Worm (Caenorhabditis elegans) whole organism, dauer: Measurements from ENCODE around the gene nhr-136.

Experiments used
- unc-62 ChIP-seq: sonication (generic microtip); optimal IDR thresholded peaks from 2 replicates; lab custom pipeline; 2017; ENCODE audit warnings: missing biosample characterization, missing genetic modification reagents, missing genetic modification characterization

Gene nhr-136

ce11 chrV:12106841-12107240 lies at the start of gene nhr-136:
TSS of gene nhr-136 (plus strand) at chrV:12107141.
- TF ChIP-seq unc-62 (GFP tag; lab: Kevin White, UChicago) = no peak

ce11 chrV:12059719-12060118 lies 47.2 kb upstream of the nhr-136 start, which contains the start of gene R07B7.2:
TSS of gene R07B7.2 (minus strand) at chrV:12059753.
- TF ChIP-seq unc-62 (GFP tag; lab: Kevin White, UChicago) = no peak

DNA sequence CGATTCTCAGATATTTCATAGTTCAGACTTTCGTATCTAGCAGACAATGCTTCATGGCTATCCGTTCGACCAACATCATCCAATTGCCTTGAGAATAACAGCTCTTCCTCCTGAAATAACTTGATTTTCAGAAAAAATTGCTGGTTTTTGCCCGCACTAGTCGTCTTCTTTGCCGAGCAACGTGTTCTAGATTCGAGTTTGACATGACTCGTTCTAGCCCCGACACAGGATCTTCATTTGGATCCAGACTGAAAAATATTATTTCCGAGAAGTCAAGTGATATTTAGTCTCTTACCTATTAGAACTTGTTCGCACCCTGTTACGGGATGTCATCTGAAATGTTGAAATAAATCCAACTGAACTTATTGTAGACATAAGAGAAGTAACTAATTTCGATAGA lies 43.9 kb upstream of the nhr-136 start, which contains the start of gene clh-6:
clh-6 (minus strand) TSS at position 333 of the 400 bp plus-strand sequence.
- no peak for TF ChIP-seq unc-62 (GFP tag; lab: Kevin White, UChicago)

DNA sequence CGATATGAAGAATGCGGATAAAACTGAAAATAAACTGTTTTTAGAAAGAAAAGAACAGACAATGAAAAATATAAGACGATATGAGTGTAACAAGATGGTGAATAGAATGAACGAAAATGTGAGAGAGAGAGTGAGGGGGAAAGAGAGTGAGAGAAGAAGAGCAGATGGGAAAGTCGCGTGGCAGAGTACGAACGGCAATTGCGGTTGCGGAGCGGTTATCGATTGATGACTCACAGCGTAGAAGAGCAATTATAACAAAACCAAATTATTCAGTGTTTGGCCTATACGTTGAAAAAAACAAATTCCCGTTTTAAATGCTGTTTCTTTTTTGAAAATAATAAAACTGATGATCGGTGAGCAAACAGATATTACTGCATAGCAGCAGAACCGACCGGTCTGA lies 41.6 kb upstream of the nhr-136 start, which contains the start of gene pqn-53:
pqn-53 (minus strand) TSS at position 23 of the 400 bp plus-strand sequence.
- TF ChIP-seq unc-62 (GFP tag; lab: Kevin White, UChicago) = no peak

DNA sequence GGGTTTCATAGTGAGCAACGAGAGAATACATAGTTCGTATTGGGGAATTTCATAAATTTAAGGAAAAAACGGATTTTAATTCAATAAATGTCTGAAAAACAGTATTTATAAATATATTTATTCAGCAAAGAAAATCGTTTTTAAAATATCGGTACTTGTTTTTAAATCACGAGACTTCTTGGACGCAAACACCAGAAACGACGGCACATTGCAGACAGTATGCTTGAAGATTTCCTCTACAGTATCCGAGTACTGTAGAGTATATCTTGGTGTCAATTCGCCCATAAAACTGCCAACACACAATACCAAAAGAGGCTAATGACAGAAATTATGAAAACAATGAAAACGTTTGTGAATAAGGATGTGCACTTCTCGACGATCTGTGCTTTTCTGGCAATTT lies 41.1 kb upstream of the nhr-136 start:
- no peak for TF ChIP-seq unc-62 (GFP tag; lab: Kevin White, UChicago)

ce11 chrV:12068437-12068836 lies 38.5 kb upstream of the nhr-136 start, which contains the start of gene kmo-2:
TSS of gene kmo-2 (minus strand) at chrV:12068537.
- no peak for TF ChIP-seq unc-62 (GFP tag; lab: Kevin White, UChicago)

DNA sequence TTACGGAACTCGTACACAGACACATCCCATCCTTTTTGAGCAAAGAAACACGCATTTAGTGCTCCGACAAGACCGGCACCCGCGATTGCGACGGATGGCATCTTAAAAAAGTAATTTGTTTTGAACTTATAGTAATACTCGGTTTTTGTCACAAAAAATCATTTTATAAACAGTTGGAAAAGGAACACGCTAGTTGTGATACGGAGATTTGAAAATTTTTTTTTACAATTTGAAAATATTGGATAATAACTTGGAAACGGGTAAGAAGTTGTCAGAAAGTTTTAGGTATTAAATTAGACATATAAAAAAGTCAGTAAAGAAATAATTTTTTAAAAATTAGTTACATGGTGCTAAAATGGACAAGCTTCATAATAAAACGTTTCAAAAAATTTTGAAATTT lies 36.5 kb upstream of the nhr-136 start, which contains the start of gene kmo-1:
kmo-1 (minus strand) TSS at position 101 of the 400 bp plus-strand sequence.
- TF ChIP-seq unc-62 (GFP tag; lab: Kevin White, UChicago) = no peak

ce11 chrV:12071483-12071882 lies 35.5 kb upstream of the nhr-136 start:
- TF ChIP-seq unc-62 (GFP tag; lab: Kevin White, UChicago) = no peak

DNA sequence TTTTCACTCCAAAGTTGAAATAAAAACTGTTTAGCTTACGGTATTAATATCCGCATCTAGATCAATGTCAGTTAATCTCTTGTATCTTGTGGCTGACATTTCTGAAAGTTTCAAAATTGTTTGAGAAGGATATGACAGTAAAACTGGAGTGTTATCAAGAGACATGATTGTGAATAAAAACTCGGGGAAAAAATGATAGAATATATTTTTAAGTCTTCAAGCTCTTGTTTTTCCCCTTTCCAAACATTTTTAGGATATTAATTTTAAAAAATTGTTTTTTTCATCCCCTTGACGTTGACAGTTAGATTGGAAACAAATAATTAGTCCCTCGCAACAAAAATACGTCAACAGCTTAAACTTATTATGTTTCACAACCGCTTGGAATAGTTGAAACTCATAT lies 32.1 kb upstream of the nhr-136 start, which contains the start of gene R07B7.6:
R07B7.6 (minus strand) TSS at position 101 of the 400 bp plus-strand sequence.
- no peak for TF ChIP-seq unc-62 (GFP tag; lab: Kevin White, UChicago)

ce11 chrV:12075983-12076382 lies 31.0 kb upstream of the nhr-136 start:
- TF ChIP-seq unc-62 (GFP tag; lab: Kevin White, UChicago) = no peak

ce11 chrV:12080274-12080673 lies 26.7 kb upstream of the nhr-136 start, which contains the start of gene R07B7.9:
TSS of gene R07B7.9 (minus strand) at chrV:12080374.
- no peak for TF ChIP-seq unc-62 (GFP tag; lab: Kevin White, UChicago)

DNA sequence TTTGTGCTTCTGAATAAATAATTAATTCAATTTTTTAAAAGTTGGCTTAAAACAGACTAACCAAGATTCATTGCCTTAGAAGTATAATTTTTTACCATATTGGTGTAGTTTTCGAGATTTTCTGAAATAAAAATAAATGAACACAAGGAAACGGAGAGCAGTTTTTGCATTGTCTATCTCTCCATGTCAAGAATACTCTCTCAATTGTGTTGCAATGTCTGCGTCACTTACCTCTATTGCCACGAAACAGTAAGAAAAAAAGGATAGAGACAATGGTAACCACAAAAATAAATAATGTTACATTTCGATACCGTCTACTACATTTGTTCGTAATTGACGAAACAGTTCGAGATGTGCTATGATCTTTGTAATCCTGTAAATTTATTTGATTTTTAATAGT lies 24.0 kb upstream of the nhr-136 start, which contains the start of gene R07B7.10:
R07B7.10 (plus strand) TSS at position 285 of the 400 bp plus-strand sequence.
- no peak for TF ChIP-seq unc-62 (GFP tag; lab: Kevin White, UChicago)

DNA sequence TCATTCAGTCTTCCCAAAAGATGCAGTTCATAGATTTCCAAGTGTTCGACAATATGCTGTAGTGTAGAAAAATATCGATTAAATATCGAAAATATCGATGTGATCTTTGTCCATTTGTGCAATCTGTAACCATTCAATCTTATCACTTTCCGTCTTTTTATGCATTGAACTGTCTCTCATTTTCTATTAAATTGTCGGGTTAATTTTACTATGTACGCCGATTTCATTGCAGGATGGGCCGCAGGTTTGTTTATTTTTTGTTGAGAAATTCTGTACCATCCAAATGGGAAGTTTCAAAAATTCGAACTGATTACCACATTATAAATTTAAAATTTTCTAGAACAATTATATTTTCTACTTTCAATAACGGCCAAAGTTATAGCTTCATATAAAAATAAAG lies 22.7 kb upstream of the nhr-136 start, which contains the start of gene R07B7.8:
R07B7.8 (minus strand) TSS at position 101 of the 400 bp plus-strand sequence.
- TF ChIP-seq unc-62 (GFP tag; lab: Kevin White, UChicago) = no peak

ce11 chrV:12085867-12086634 lies 20.9 kb upstream of the nhr-136 start:
- TF ChIP-seq unc-62 (GFP tag; lab: Kevin White, UChicago) = no peak

DNA sequence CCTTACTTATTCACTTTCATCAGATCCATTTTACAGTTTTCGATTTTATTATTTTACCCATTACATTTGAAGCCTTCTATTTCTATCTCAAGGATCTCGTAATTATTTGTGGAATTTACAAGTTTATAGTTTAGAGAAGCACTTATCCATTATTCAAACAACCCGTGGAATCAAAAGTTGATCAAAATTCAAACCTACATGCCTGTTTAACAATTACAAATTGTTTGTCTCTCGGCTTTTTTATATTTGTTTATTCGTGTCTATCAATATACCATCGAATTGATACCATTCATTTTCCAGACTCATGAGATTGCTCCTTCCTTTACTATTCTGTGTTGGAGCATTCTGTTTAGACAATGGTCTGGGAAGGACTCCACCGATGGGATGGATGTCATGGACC lies 20.0 kb upstream of the nhr-136 start, which contains the start of gene gana-1:
gana-1 (plus strand) TSS at position 301 of the 400 bp plus-strand sequence.
- no peak for TF ChIP-seq unc-62 (GFP tag; lab: Kevin White, UChicago)

ce11 chrV:12088773-12089172 lies 18.2 kb upstream of the nhr-136 start, which contains the start of gene R07B7.12:
TSS of gene R07B7.12 (plus strand) at chrV:12089073.
- no peak for TF ChIP-seq unc-62 (GFP tag; lab: Kevin White, UChicago)
